Worm (Caenorhabditis elegans) whole organism, midembryonic: ENCODE results near the gene nhr-9.
A peak's percentile ranks its signal among the peaks of the same experiment; 100 is the strongest.

Experiments
- T22C8.4 ChIP-seq: fragments of 200-800 bp; sonication (Bioruptor generic); IDR thresholded peaks from 2 replicates; pipeline ENCODE4 v1.3.6; 2022; ENCODE audit warnings: missing genetic modification characterization, missing compliant biosample characterization
- flt-1 ChIP-seq: fragments of 200-800 bp; sonication (Bioruptor generic); IDR thresholded peaks from 2 replicates; pipeline ENCODE4 v1.3.6; 2022; ENCODE audit warnings: missing genetic modification characterization, missing compliant biosample characterization
- klf-2 ChIP-seq: fragments of 200-800 bp; sonication (Bioruptor generic); conservative IDR thresholded peaks from 2 replicates; pipeline ENCODE4 v1.3.6; 2022; ENCODE audit warnings: missing genetic modification reagents, missing genetic modification characterization, missing compliant biosample characterization
- ref-1 ChIP-seq: fragments of 200-800 bp; sonication (Bioruptor generic); conservative IDR thresholded peaks from 2 replicates; pipeline ENCODE4 v1.3.6; 2022; ENCODE audit warnings: missing genetic modification reagents, missing genetic modification characterization, missing compliant biosample characterization
- tab-1 ChIP-seq: fragments of 200-800 bp; sonication (Bioruptor generic); IDR thresholded peaks from 2 replicates; pipeline ENCODE4 v1.3.6; 2022; ENCODE audit warnings: missing genetic modification characterization, missing compliant biosample characterization
- ztf-23 ChIP-seq: fragments of 200-800 bp; sonication (Bioruptor generic); IDR thresholded peaks from 2 replicates; pipeline ENCODE4 v1.3.6; 2022; ENCODE audit warnings: missing genetic modification reagents, missing genetic modification characterization, missing compliant biosample characterization

- TF ChIP-seq T22C8.4 (GFP tag; lab: Robert Waterston, UW) = no peak
- TF ChIP-seq ref-1 (GFP tag; lab: Robert Waterston, UW) = no peak
- 0 out of 2 replicates have a peak, but pooled peaks have one; percentile 48 for TF ChIP-seq ztf-23 (GFP tag; lab: Robert Waterston, UW)
- TF ChIP-seq flt-1 (GFP tag; lab: Robert Waterston, UW) = no peak
- TF ChIP-seq klf-2 (GFP tag; lab: Robert Waterston, UW) = no peak
- no peak for TF ChIP-seq tab-1 (GFP tag; lab: Robert Waterston, UW)
These were observed 49.5 kb downstream of the nhr-9 start, which contains the start of gene glr-2 for ce11 chrIII:7144749-7145148.
